Worm (Caenorhabditis elegans) whole organism, early embryonic: Measurements from ENCODE around the gene uda-1.

ENCODE experiments used
- B0310.2 ChIP-seq: sonication (generic microtip); optimal IDR thresholded peaks from 2 replicates; lab custom pipeline; 2016; ENCODE audit warnings: mild to moderate bottlenecking, missing genetic modification characterization, missing compliant biosample characterization
- aly-1 ChIP-seq: sonication (generic microtip); optimal IDR thresholded peaks from 2 replicates; lab custom pipeline; 2016; ENCODE audit warnings: missing genetic modification characterization, missing compliant biosample characterization
- ama-1 ChIP-seq: fragments of 150-350 bp; optimal IDR thresholded peaks from 2 replicates; lab custom pipeline; 2014
- ceh-13 ChIP-seq: fragments of 200-800 bp; sonication (Bioruptor generic); optimal IDR thresholded peaks from 2 replicates; lab custom pipeline; 2018; ENCODE audit warnings: mild to moderate bottlenecking, missing genetic modification characterization, missing compliant biosample characterization
- ets-7 ChIP-seq: sonication (generic microtip); optimal IDR thresholded peaks from 2 replicates; lab custom pipeline; 2016; ENCODE audit warnings: missing genotype, missing genetic modification characterization, missing compliant biosample characterization
- hmg-4 ChIP-seq: fragments of 200-800 bp; sonication (Bioruptor generic); optimal IDR thresholded peaks from 2 replicates; lab custom pipeline; 2018; ENCODE audit warnings: mild to moderate bottlenecking, missing genetic modification characterization, missing compliant biosample characterization
- scrt-1 ChIP-seq: fragments of 200-800 bp; sonication (Bioruptor generic); IDR thresholded peaks from 2 replicates; pipeline ENCODE4 v1.3.6; 2022; ENCODE audit warnings: missing genetic modification characterization, missing compliant biosample characterization
- sea-1 ChIP-seq: fragments of 200-800 bp; sonication (Bioruptor generic); conservative IDR thresholded peaks from 2 replicates; pipeline ENCODE4 v1.3.6; 2022; ENCODE audit warnings: missing genetic modification characterization, missing compliant biosample characterization
- tbx-11 ChIP-seq: fragments of 200-800 bp; sonication (Bioruptor generic); IDR thresholded peaks from 2 replicates; pipeline ENCODE4 v1.3.6; 2022; ENCODE audit warnings: missing genetic modification characterization, missing compliant biosample characterization
- tbx-37 ChIP-seq: fragments of 200-800 bp; sonication (Bioruptor generic); conservative IDR thresholded peaks from 2 replicates; pipeline ENCODE4 v1.3.6; 2022; ENCODE audit warnings: missing genetic modification reagents, missing genetic modification characterization, missing compliant biosample characterization

DNA sequence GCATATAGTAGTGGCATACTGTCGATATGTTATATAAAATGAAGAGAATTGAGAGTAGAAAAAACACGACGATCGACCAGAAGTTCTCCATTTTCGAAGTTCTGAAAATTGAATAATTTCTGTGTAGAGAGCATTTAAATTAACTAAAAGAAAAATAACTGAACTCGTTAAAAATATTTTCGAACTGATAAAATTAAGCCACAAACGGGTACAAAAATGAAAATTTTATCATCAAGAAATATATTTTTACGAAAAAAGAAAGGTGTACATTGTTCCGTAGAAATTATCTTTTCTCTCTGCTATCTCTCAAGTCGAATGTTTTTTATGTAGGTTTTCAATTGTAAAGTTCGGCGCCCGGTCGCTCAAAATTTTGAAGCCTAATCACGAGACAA is 26.4 kb downstream of the uda-1 start, which contains the start of gene acl-2:
- TF ChIP-seq tbx-37 (GFP tag; lab: Robert Waterston, UW) (no peak), ets-7 (tag; lab: Kevin White, UChicago) (no peak), ceh-13 (GFP tag; lab: Kevin White, UChicago) (no peak), ama-1 (no peak), tbx-11 (GFP tag; lab: Robert Waterston, UW) (no peak), sea-1 (GFP tag; lab: Robert Waterston, UW) (no peak), scrt-1 (GFP tag; lab: Robert Waterston, UW) (no peak), B0310.2 (tag; lab: Kevin White, UChicago) (no peak), aly-1 (tag; lab: Kevin White, UChicago) (no peak), hmg-4 (GFP tag; lab: Kevin White, UChicago) (no peak)
